Fruit fly (Drosophila melanogaster) whole organism, embryonic: ENCODE data around the gene Prx2.

ENCODE experiments used
- Atf-2 ChIP-seq: fragments of 200-800 bp; sonication (Bioruptor generic); optimal IDR thresholded peaks from 2 replicates; lab custom pipeline; 2016; ENCODE audit warnings: missing biosample characterization, missing genetic modification characterization
- Atf6 ChIP-seq: fragments of 200-800 bp; sonication (Bioruptor generic); IDR thresholded peaks from 2 replicates; pipeline ENCODE4 v1.3.6; 2022; ENCODE audit warnings: missing biosample characterization, missing genetic modification characterization
- B-H1 ChIP-seq: fragments of 200-800 bp; sonication (Bioruptor generic); IDR thresholded peaks from 3 replicates; pipeline ENCODE4 v1.3.6; 2022; ENCODE audit warnings: missing biosample characterization, missing genetic modification characterization
- B-H2 ChIP-seq: fragments of 200-800 bp; sonication (Bioruptor generic); optimal IDR thresholded peaks from 2 replicates; lab custom pipeline; 2018; ENCODE audit warnings: missing biosample characterization, mild to moderate bottlenecking, missing genetic modification characterization
- CG10321 ChIP-seq: fragments of 200-800 bp; sonication (Bioruptor generic); IDR thresholded peaks from 2 replicates; pipeline ENCODE4 v1.3.6; 2022; ENCODE audit warnings: missing biosample characterization, missing genetic modification characterization
- CG10565 ChIP-seq: fragments of 200-800 bp; sonication (Bioruptor generic); optimal IDR thresholded peaks from 3 replicates; lab custom pipeline; 2016; ENCODE audit warnings: missing biosample characterization, mild to moderate bottlenecking, missing genetic modification characterization
- CG12155 ChIP-seq: fragments of 200-800 bp; sonication (Bioruptor generic); optimal IDR thresholded peaks from 3 replicates; lab custom pipeline; 2016; ENCODE audit warnings: missing biosample characterization, missing genetic modification characterization
- CG12391 ChIP-seq: fragments of 200-800 bp; sonication (Bioruptor generic); optimal IDR thresholded peaks from 3 replicates; lab custom pipeline; 2018; ENCODE audit warnings: missing biosample characterization, mild to moderate bottlenecking, missing genetic modification characterization, moderate library complexity
- CG14860 ChIP-seq: fragments of 200-800 bp; sonication (Bioruptor generic); IDR thresholded peaks from 3 replicates; pipeline ENCODE4 v1.3.6; 2022; ENCODE audit warnings: missing biosample characterization, missing genetic modification characterization; ENCODE audit not compliant: partially characterized antibody
- CG15269 ChIP-seq: fragments of 200-800 bp; sonication (Bioruptor generic); optimal IDR thresholded peaks from 2 replicates; lab custom pipeline; 2018; ENCODE audit warnings: missing biosample characterization, mild to moderate bottlenecking, missing genetic modification characterization, moderate library complexity
- CG2678 ChIP-seq: fragments of 200-800 bp; sonication (Bioruptor generic); optimal IDR thresholded peaks from 3 replicates; lab custom pipeline; 2019; ENCODE audit warnings: missing biosample characterization, mild to moderate bottlenecking, missing genetic modification characterization, moderate library complexity
- CG2889 ChIP-seq: fragments of 200-800 bp; sonication (Bioruptor generic); IDR thresholded peaks from 3 replicates; pipeline ENCODE4 v1.3.6; 2022; ENCODE audit warnings: missing biosample characterization, missing genetic modification characterization
- CG31441 ChIP-seq: fragments of 200-800 bp; sonication (Bioruptor generic); IDR thresholded peaks from 2 replicates; pipeline ENCODE4 v1.3.6; 2022; ENCODE audit warnings: missing biosample characterization, missing genetic modification characterization
- CG34422 ChIP-seq: fragments of 200-800 bp; sonication (Bioruptor generic); IDR thresholded peaks from 3 replicates; pipeline ENCODE4 v1.3.6; 2022; ENCODE audit warnings: missing biosample characterization, missing genetic modification characterization
- CG4404 ChIP-seq: fragments of 200-800 bp; sonication (Bioruptor generic); IDR thresholded peaks from 2 replicates; pipeline ENCODE4 v1.3.6; 2022; ENCODE audit warnings: missing biosample characterization, missing genetic modification characterization
- CG4617 ChIP-seq: fragments of 200-800 bp; sonication (Bioruptor generic); optimal IDR thresholded peaks from 3 replicates; lab custom pipeline; 2016; ENCODE audit warnings: missing biosample characterization, missing genetic modification characterization, borderline replicate concordance
- CG5953 ChIP-seq: fragments of 200-800 bp; sonication (Bioruptor generic); IDR thresholded peaks from 2 replicates; pipeline ENCODE4 v1.3.6; 2022; ENCODE audit warnings: missing biosample characterization, missing genetic modification characterization
- CG6689 ChIP-seq: fragments of 200-800 bp; sonication (Bioruptor generic); IDR thresholded peaks from 2 replicates; pipeline ENCODE4 v1.3.6; 2022; ENCODE audit warnings: missing biosample characterization, missing genetic modification characterization
- CG6813 ChIP-seq: fragments of 200-800 bp; sonication (Bioruptor generic); optimal IDR thresholded peaks from 2 replicates; lab custom pipeline; 2017; ENCODE audit warnings: missing biosample characterization, missing genetic modification characterization, mild to moderate bottlenecking, moderate library complexity, missing genetic modification reagents
- CG7786 ChIP-seq: fragments of 200-800 bp; sonication (Bioruptor generic); optimal IDR thresholded peaks from 2 replicates; lab custom pipeline; 2016; ENCODE audit warnings: missing biosample characterization, missing genetic modification characterization
- CG7839 ChIP-seq: fragments of 200-800 bp; sonication (Bioruptor generic); optimal IDR thresholded peaks from 3 replicates; lab custom pipeline; 2018; ENCODE audit warnings: missing biosample characterization, mild to moderate bottlenecking, missing genetic modification characterization, moderate library complexity
- CG9876 ChIP-seq: fragments of 200-800 bp; sonication (Bioruptor generic); optimal IDR thresholded peaks from 2 replicates; lab custom pipeline; 2016; ENCODE audit warnings: missing biosample characterization, missing genetic modification characterization
- CG9932 ChIP-seq: fragments of 200-800 bp; sonication (Bioruptor generic); IDR thresholded peaks from 2 replicates; pipeline ENCODE4 v1.3.6; 2022; ENCODE audit warnings: missing biosample characterization, missing genetic modification characterization
- Dad ChIP-seq: fragments of 200-800 bp; sonication (Bioruptor generic); optimal IDR thresholded peaks from 3 replicates; lab custom pipeline; 2016; ENCODE audit warnings: missing biosample characterization, missing genetic modification characterization
- Dek ChIP-seq: fragments of 200-800 bp; sonication (Bioruptor generic); optimal IDR thresholded peaks from 3 replicates; lab custom pipeline; 2019; ENCODE audit warnings: missing biosample characterization, mild to moderate bottlenecking, missing genetic modification characterization, moderate library complexity
- Dll ChIP-seq: fragments of 200-800 bp; sonication (Bioruptor generic); IDR thresholded peaks from 4 replicates; pipeline ENCODE4 v1.3.6; 2022; ENCODE audit warnings: missing biosample characterization, missing genetic modification characterization; ENCODE audit not compliant: partially characterized antibody
- ERR ChIP-seq: fragments of 200-800 bp; sonication (Bioruptor generic); optimal IDR thresholded peaks from 2 replicates; lab custom pipeline; 2016; ENCODE audit warnings: missing biosample characterization, missing genetic modification characterization
- HmgD ChIP-seq: fragments of 200-800 bp; sonication (Bioruptor generic); optimal IDR thresholded peaks from 3 replicates; lab custom pipeline; 2016; ENCODE audit warnings: missing biosample characterization, missing genetic modification characterization
- Lhr ChIP-seq: fragments of 200-800 bp; sonication (Bioruptor generic); optimal IDR thresholded peaks from 3 replicates; lab custom pipeline; 2017; ENCODE audit warnings: mild to moderate bottlenecking, missing biosample characterization, missing genetic modification reagents, missing genetic modification characterization
- Mes4 ChIP-seq: fragments of 200-800 bp; sonication (Bioruptor generic); optimal IDR thresholded peaks from 2 replicates; lab custom pipeline; 2016; ENCODE audit warnings: missing biosample characterization, missing genetic modification characterization
- NFAT ChIP-seq: fragments of 200-800 bp; sonication (Bioruptor generic); IDR thresholded peaks from 2 replicates; pipeline ENCODE4 v1.3.6; 2022; ENCODE audit warnings: missing biosample characterization, missing genetic modification characterization
- Nf-YC ChIP-seq: fragments of 200-800 bp; optimal IDR thresholded peaks from 3 replicates; lab custom pipeline; 2019; ENCODE audit warnings: missing biosample characterization, mild to moderate bottlenecking, missing genetic modification characterization, moderate library complexity
- Side ChIP-seq: fragments of 200-800 bp; sonication (Bioruptor generic); optimal IDR thresholded peaks from 2 replicates; lab custom pipeline; 2016; ENCODE audit warnings: missing biosample characterization, missing genetic modification characterization
- Stat92E ChIP-seq, 3 experiments: fragments of >200 bp in 2 of 3; fragments of 200-800 bp in 1 of 3; sonication (Bioruptor generic) in 1 of 3; optimal IDR thresholded peaks; 2 replicates each; lab custom pipeline; 2017 to 2019; ENCODE audit warnings: missing biosample characterization in 3 of 3, missing genetic modification characterization in 3 of 3, mild to moderate bottlenecking in 1 of 3, moderate library complexity in 1 of 3
- Usf ChIP-seq: fragments of 200-800 bp; sonication (Bioruptor generic); optimal IDR thresholded peaks from 2 replicates; lab custom pipeline; 2017; ENCODE audit warnings: missing genotype, missing biosample characterization, missing genetic modification characterization
- ab ChIP-seq: fragments of 200-800 bp; sonication (Bioruptor generic); optimal IDR thresholded peaks from 2 replicates; lab custom pipeline; 2016; ENCODE audit warnings: missing biosample characterization, missing genetic modification characterization
- cato ChIP-seq: fragments of 200-800 bp; sonication (Bioruptor generic); optimal IDR thresholded peaks from 2 replicates; lab custom pipeline; 2016; ENCODE audit warnings: missing biosample characterization, missing genetic modification characterization, borderline replicate concordance
- dimm ChIP-seq: fragments of 200-800 bp; sonication (Bioruptor generic); IDR thresholded peaks from 2 replicates; pipeline ENCODE4 v1.3.6; 2022; ENCODE audit warnings: missing biosample characterization, missing genetic modification characterization
- gcm ChIP-seq: fragments of 200-800 bp; sonication (Bioruptor generic); optimal IDR thresholded peaks from 2 replicates; lab custom pipeline; 2019; ENCODE audit warnings: missing biosample characterization, mild to moderate bottlenecking, missing genetic modification characterization, moderate library complexity
- jumu ChIP-seq: fragments of 200-800 bp; sonication (Bioruptor generic); optimal IDR thresholded peaks from 3 replicates; lab custom pipeline; 2016; ENCODE audit warnings: missing biosample characterization, missing genetic modification characterization
- nerfin-1 ChIP-seq: fragments of 200-800 bp; sonication (Bioruptor generic); optimal IDR thresholded peaks from 3 replicates; lab custom pipeline; 2019; ENCODE audit warnings: missing biosample characterization, mild to moderate bottlenecking, missing genetic modification characterization, moderate library complexity
- nerfin-2 ChIP-seq: fragments of 200-800 bp; sonication (Bioruptor generic); IDR thresholded peaks from 2 replicates; pipeline ENCODE4 v1.3.6; 2022; ENCODE audit warnings: missing biosample characterization, missing genetic modification characterization; ENCODE audit not compliant: partially characterized antibody
- nmo ChIP-seq: fragments of 200-800 bp; sonication (Bioruptor generic); optimal IDR thresholded peaks from 2 replicates; lab custom pipeline; 2018; ENCODE audit warnings: missing biosample characterization, mild to moderate bottlenecking, missing genetic modification characterization, moderate library complexity
- p53 ChIP-seq: fragments of 200-800 bp; sonication (Bioruptor generic); optimal IDR thresholded peaks from 2 replicates; lab custom pipeline; 2016; ENCODE audit warnings: missing biosample characterization, missing genetic modification characterization
- schlank ChIP-seq: fragments of 200-800 bp; sonication (Bioruptor generic); optimal IDR thresholded peaks from 2 replicates; lab custom pipeline; 2018; ENCODE audit warnings: missing biosample characterization, mild to moderate bottlenecking, missing genetic modification characterization
- sens-2 ChIP-seq: fragments of 200-800 bp; sonication (Bioruptor generic); IDR thresholded peaks from 2 replicates; pipeline ENCODE4 v1.3.6; 2022; ENCODE audit warnings: missing biosample characterization, missing genetic modification characterization
- slbo ChIP-seq: fragments of 200-800 bp; sonication (Bioruptor generic); IDR thresholded peaks from 2 replicates; pipeline ENCODE4 v1.3.6; 2022; ENCODE audit warnings: missing biosample characterization, missing genetic modification characterization
- sob ChIP-seq: fragments of 200-800 bp; sonication (Bioruptor generic); IDR thresholded peaks from 2 replicates; pipeline ENCODE4 v1.3.6; 2022; ENCODE audit warnings: missing biosample characterization, missing genetic modification characterization
- tna ChIP-seq: fragments of 200-800 bp; sonication (Bioruptor generic); IDR thresholded peaks from 2 replicates; pipeline ENCODE4 v1.3.6; 2022; ENCODE audit warnings: missing biosample characterization, missing genetic modification characterization; ENCODE audit not compliant: partially characterized antibody
- tx ChIP-seq: fragments of 200-800 bp; sonication (Bioruptor generic); optimal IDR thresholded peaks from 2 replicates; lab custom pipeline; 2016; ENCODE audit warnings: missing biosample characterization, missing genetic modification characterization
- vnd ChIP-seq: fragments of 200-800 bp; sonication (Bioruptor generic); IDR thresholded peaks from 3 replicates; pipeline ENCODE4 v1.3.6; 2022; ENCODE audit warnings: missing biosample characterization, missing genetic modification characterization; ENCODE audit not compliant: partially characterized antibody

Prx2 gene

DNA sequence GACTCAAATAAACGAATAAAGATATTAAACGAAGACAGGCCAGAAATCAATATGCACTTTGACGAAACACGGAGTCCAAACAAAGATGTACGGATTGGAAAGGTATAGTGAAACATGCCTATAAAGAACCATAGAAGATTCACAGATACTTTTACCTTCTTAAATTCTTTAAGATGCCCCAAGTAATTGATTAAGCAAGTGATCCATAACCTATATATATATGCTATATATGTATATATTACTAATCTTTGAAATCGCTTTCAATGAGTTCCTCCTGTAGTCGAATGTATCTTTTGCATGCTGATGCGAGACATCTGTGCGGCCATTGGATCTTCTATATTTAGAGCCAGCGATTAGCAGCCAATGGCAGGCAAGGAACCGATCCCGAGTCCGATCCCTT lies 38.5 kb downstream of the Prx2 start, which contains the start of gene dmrt11E (continued):
- peak; percentile 45; the same call in 1 of the 2 replicates for TF ChIP-seq sob
- no peak for TF ChIP-seq Dll (GFP tag; lab: Robert Waterston, UW)
- TF ChIP-seq CG15269 (tag; lab: Kevin White, UChicago) = peak; percentile 55
- TF ChIP-seq Stat92E (GFP tag; optimal IDR thresholded peaks at IDR 0.05; lab: Kevin White, UChicago) = no peak
- no peak for TF ChIP-seq CG9932
- no peak for TF ChIP-seq tx (GFP tag; lab: Kevin White, UChicago)
- peak; percentile 62 for TF ChIP-seq CG4404 (GFP tag; lab: Robert Waterston, UW)
- TF ChIP-seq ab (GFP tag; lab: Kevin White, UChicago) = no peak
- TF ChIP-seq CG6813 (GFP tag; lab: Kevin White, UChicago) = peak; percentile 49
- TF ChIP-seq Side = no peak
- peak; percentile 77 for TF ChIP-seq CG31441
- peak; percentile 9 for TF ChIP-seq CG12155 (GFP tag; lab: Kevin White, UChicago)
- TF ChIP-seq CG2678 (tag; lab: Kevin White, UChicago) = peak; percentile 68
- no peak for TF ChIP-seq cato (GFP tag; lab: Kevin White, UChicago)
- no peak for TF ChIP-seq schlank (tag; lab: Kevin White, UChicago)
- TF ChIP-seq slbo (GFP tag; lab: Robert Waterston, UW) = no peak
- TF ChIP-seq CG2889 (GFP tag; lab: Robert Waterston, UW) = no peak
- no peak for TF ChIP-seq jumu (GFP tag; lab: Kevin White, UChicago)
- TF ChIP-seq HmgD (GFP tag; lab: Kevin White, UChicago) = no peak
- no peak for TF ChIP-seq CG10321
- peak; percentile 76 for TF ChIP-seq CG12391
- peak; percentile 29; the same call in 1 of the 2 replicates for TF ChIP-seq Atf6 (GFP tag; lab: Robert Waterston, UW)
- TF ChIP-seq NFAT (GFP tag; lab: Robert Waterston, UW) = no peak
- TF ChIP-seq Mes4 (GFP tag; lab: Kevin White, UChicago) = no peak
- no peak for TF ChIP-seq Dad
- TF ChIP-seq p53 = no peak
- TF ChIP-seq Dek (tag; lab: Kevin White, UChicago) = peak; percentile 14
- no peak for TF ChIP-seq CG14860 (GFP tag; lab: Robert Waterston, UW)
- TF ChIP-seq Usf (GFP tag; lab: Kevin White, UChicago) = peak; percentile 22
- TF ChIP-seq sens-2 (GFP tag; lab: Robert Waterston, UW) = 0 out of 2 replicates have a peak, but pooled peaks have one; percentile 8
- TF ChIP-seq CG10565 (GFP tag; lab: Kevin White, UChicago) = no peak
- no peak for TF ChIP-seq Atf-2
- no peak for TF ChIP-seq CG7786 (GFP tag; lab: Kevin White, UChicago)
- no peak for TF ChIP-seq vnd (GFP tag; lab: Robert Waterston, UW)
- peak; percentile 32; the same call in 2 of the 3 replicates for TF ChIP-seq CG34422 (GFP tag; lab: Robert Waterston, UW)
- TF ChIP-seq Lhr (GFP tag; lab: Kevin White, UChicago) = peak; percentile 34
- TF ChIP-seq dimm = no peak
- no peak for TF ChIP-seq CG5953 (GFP tag; lab: Robert Waterston, UW)
- peak; percentile 73 for TF ChIP-seq CG7839 (tag; lab: Kevin White, UChicago)
- TF ChIP-seq Nf-YC (tag; lab: Kevin White, UChicago) = peak; percentile 92
- TF ChIP-seq CG4617 (GFP tag; lab: Kevin White, UChicago) = no peak
- TF ChIP-seq ERR (GFP tag; lab: Kevin White, UChicago) = no peak
- no peak for TF ChIP-seq tna (GFP tag; lab: Robert Waterston, UW)
- TF ChIP-seq B-H1 (GFP tag; lab: Robert Waterston, UW) = no peak
- peak; percentile 64 for TF ChIP-seq CG6689
- TF ChIP-seq gcm = peak; percentile 59
- no peak for TF ChIP-seq CG9876 (GFP tag; lab: Kevin White, UChicago)
- TF ChIP-seq nmo (GFP tag; lab: Kevin White, UChicago) = peak; percentile 79
- no peak for TF ChIP-seq nerfin-2 (GFP tag; lab: Robert Waterston, UW)
- peak; percentile 54 for TF ChIP-seq nerfin-1 (tag; lab: Kevin White, UChicago)
- TF ChIP-seq B-H2 = no peak
